Worm (Caenorhabditis elegans) whole organism, early embryonic: Measurements from ENCODE around the gene srj-33.

Experiments used
- ama-1 ChIP-seq: fragments of 150-350 bp; optimal IDR thresholded peaks from 2 replicates; lab custom pipeline; 2014
- ceh-13 ChIP-seq: fragments of 200-800 bp; sonication (Bioruptor generic); optimal IDR thresholded peaks from 2 replicates; lab custom pipeline; 2018; ENCODE audit warnings: mild to moderate bottlenecking, missing genetic modification characterization, missing compliant biosample characterization
- flt-1 ChIP-seq: fragments of 200-800 bp; sonication (Bioruptor generic); IDR thresholded peaks from 2 replicates; pipeline ENCODE4 v1.3.6; 2022; ENCODE audit warnings: missing genetic modification characterization, missing compliant biosample characterization
- hnd-1 ChIP-seq: sonication (generic microtip); optimal IDR thresholded peaks from 2 replicates; lab custom pipeline; 2016; ENCODE audit warnings: missing genetic modification characterization, missing compliant biosample characterization
- pes-1 ChIP-seq: fragments of 200-800 bp; sonication (Bioruptor generic); IDR thresholded peaks from 2 replicates; pipeline ENCODE4 v1.3.6; 2022; ENCODE audit warnings: missing genetic modification reagents, missing genetic modification characterization, missing compliant biosample characterization
- scrt-1 ChIP-seq: fragments of 200-800 bp; sonication (Bioruptor generic); IDR thresholded peaks from 2 replicates; pipeline ENCODE4 v1.3.6; 2022; ENCODE audit warnings: missing genetic modification characterization, missing compliant biosample characterization
- sea-1 ChIP-seq: fragments of 200-800 bp; sonication (Bioruptor generic); conservative IDR thresholded peaks from 2 replicates; pipeline ENCODE4 v1.3.6; 2022; ENCODE audit warnings: missing genetic modification characterization, missing compliant biosample characterization
- tra-4 ChIP-seq: sonication (generic microtip); optimal IDR thresholded peaks from 2 replicates; lab custom pipeline; 2017; ENCODE audit warnings: missing genetic modification characterization, missing compliant biosample characterization

DNA sequence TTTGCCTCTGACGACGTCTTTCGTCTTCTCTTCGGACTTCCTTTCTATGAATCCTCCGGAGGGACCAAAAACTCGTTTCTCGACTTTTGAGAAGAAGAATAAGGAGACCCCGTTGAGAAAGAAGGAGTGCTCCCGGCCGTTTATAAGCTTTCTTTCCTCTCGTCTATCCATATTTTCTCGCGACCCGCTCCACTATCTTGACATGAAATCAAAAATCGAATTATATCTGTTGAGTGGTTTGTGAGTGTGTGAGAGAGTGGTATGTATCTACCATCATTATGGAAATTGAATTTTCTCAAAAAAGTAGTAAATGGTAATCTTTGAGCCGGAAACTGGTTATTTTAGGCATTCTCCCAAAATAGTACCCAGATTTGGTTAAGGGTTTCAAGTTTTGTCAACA lies 26.2 kb downstream of the srj-33 start:
- no peak for TF ChIP-seq scrt-1
- no peak for TF ChIP-seq ama-1
- TF ChIP-seq tra-4 (tag; lab: Kevin White, UChicago), result no peak
- TF ChIP-seq hnd-1 (tag; lab: Kevin White, UChicago), result no peak
- no peak for TF ChIP-seq sea-1 (GFP tag; lab: Robert Waterston, UW)
- TF ChIP-seq pes-1 (GFP tag; lab: Robert Waterston, UW), result no peak
- TF ChIP-seq flt-1, result no peak
- no peak for TF ChIP-seq ceh-13 (GFP tag; lab: Kevin White, UChicago)
